Worm (Caenorhabditis elegans) whole organism, young adult: Measurements from ENCODE around the gene K11H12.3.

Source experiments
- B0261.1 ChIP-seq: sonication (generic microtip); optimal IDR thresholded peaks from 2 replicates; lab custom pipeline; 2016; ENCODE audit warnings: mild to moderate bottlenecking, missing genetic modification characterization, moderate library complexity, missing compliant biosample characterization
- F55B11.4 ChIP-seq: sonication (generic microtip); optimal IDR thresholded peaks from 2 replicates; lab custom pipeline; 2016; ENCODE audit warnings: missing compliant biosample characterization, missing genetic modification characterization, borderline replicate concordance; ENCODE audit not compliant: insufficient read depth
- fkh-3 ChIP-seq: sonication (generic microtip); optimal IDR thresholded peaks from 2 replicates; lab custom pipeline; 2016; ENCODE audit warnings: mild to moderate bottlenecking, missing genetic modification characterization, missing compliant biosample characterization
- let-607 ChIP-seq, 2 experiments: fragments of 200-800 bp in 1 of 2; sonication (Bioruptor generic) in 1 of 2; sonication (generic microtip) in 1 of 2; optimal IDR thresholded peaks; 2 replicates each; lab custom pipeline; 2016 to 2018; ENCODE audit warnings: mild to moderate bottlenecking in 2 of 2, missing compliant biosample characterization in 2 of 2, missing genetic modification characterization in 2 of 2, moderate library complexity in 2 of 2, missing genotype in 1 of 2
- lin-40 ChIP-seq: sonication (generic microtip); optimal IDR thresholded peaks from 2 replicates; lab custom pipeline; 2016; ENCODE audit warnings: missing genetic modification characterization, mild to moderate bottlenecking, missing compliant biosample characterization, missing genotype, missing genetic modification reagents
- nhr-90 ChIP-seq: sonication (generic microtip); optimal IDR thresholded peaks from 2 replicates; lab custom pipeline; 2016; ENCODE audit warnings: missing genotype, mild to moderate bottlenecking, missing genetic modification characterization, missing compliant biosample characterization
- sea-2 ChIP-seq: fragments of 200-800 bp; sonication (Bioruptor generic); IDR thresholded peaks from 2 replicates; pipeline ENCODE4 v1.3.6; 2022; ENCODE audit warnings: missing genetic modification characterization, missing compliant biosample characterization
- tbp1 ChIP-seq: fragments of 200-800 bp; sonication (Bioruptor generic); optimal IDR thresholded peaks from 2 replicates; lab custom pipeline; 2018; ENCODE audit warnings: mild to moderate bottlenecking, missing genetic modification characterization, missing compliant biosample characterization
- tlf-1 ChIP-seq: fragments of 200-800 bp; sonication (Bioruptor generic); optimal IDR thresholded peaks from 2 replicates; lab custom pipeline; 2018; ENCODE audit warnings: mild to moderate bottlenecking, missing genetic modification characterization, missing compliant biosample characterization
- unc-130 ChIP-seq: sonication (generic microtip); optimal IDR thresholded peaks from 2 replicates; lab custom pipeline; 2016; ENCODE audit warnings: missing genetic modification reagents, missing genetic modification characterization, missing compliant biosample characterization
- unc-62 ChIP-seq: fragments of 150-350 bp; optimal IDR thresholded peaks from 2 replicates; lab custom pipeline; 2014; ENCODE audit warnings: missing biosample characterization, missing genetic modification reagents, missing genetic modification characterization
- zim-3 ChIP-seq: sonication (generic microtip); optimal IDR thresholded peaks from 2 replicates; lab custom pipeline; 2017; ENCODE audit warnings: mild to moderate bottlenecking, missing genetic modification characterization, moderate library complexity, missing compliant biosample characterization

DNA sequence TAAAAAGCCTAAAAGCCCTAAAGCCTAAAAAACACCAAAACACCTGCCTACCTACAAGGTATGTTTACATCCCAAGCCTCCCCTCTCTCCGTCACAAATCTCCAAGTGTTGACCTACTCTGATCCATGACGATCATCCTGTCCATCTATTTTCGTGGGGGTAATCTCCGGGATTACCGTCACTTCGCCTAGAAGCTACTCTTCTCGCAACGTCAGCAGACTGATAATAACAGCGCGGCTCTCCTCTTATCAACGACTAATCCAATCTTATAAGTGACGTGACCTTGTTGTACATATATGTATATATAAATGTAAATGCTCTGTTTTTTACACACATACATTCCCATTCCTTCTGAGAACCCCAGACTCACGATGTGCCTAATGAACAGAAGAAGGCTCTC lies 24.9 kb downstream of the K11H12.3 start:
- TF ChIP-seq nhr-90 (tag; lab: Kevin White, UChicago) (no peak), let-607 (tag; optimal IDR thresholded peaks at IDR 0.05; lab: Kevin White, UChicago) (no peak), unc-130 (GFP tag; lab: Kevin White, UChicago) (no peak), B0261.1 (tag; lab: Kevin White, UChicago) (no peak), F55B11.4 (tag; lab: Kevin White, UChicago) (no peak), unc-62 (GFP tag; lab: Kevin White, UChicago) (no peak), lin-40 (no peak), fkh-3 (tag; lab: Kevin White, UChicago) (no peak), tbp1 (GFP tag; lab: Kevin White, UChicago) (no peak), zim-3 (tag; lab: Kevin White, UChicago) (no peak), sea-2 (GFP tag; lab: Robert Waterston, UW) (no peak), tlf-1 (GFP tag; lab: Kevin White, UChicago) (no peak)
